ENCODE assay signal across 4 worm cellular contexts in genomic region chrII:6844227-6845005, ce11.
TF ChIP-seq lines count a peak whose summit lies in the region.

No protein-coding gene starts in this region.

TF ChIP-seq in whole organism, L2 larva, 48 proteins besides CTCF, POLR2A, EP300 and RAD21:
- no peak for TF ChIP-seq mab-5 (tag; optimal IDR thresholded peaks at IDR 0.05; lab: Kevin White, UChicago)
- no peak for TF ChIP-seq nhr-11 (tag; optimal IDR thresholded peaks at IDR 0.05; lab: Kevin White, UChicago)
- TF ChIP-seq ztf-1 (GFP tag; conservative IDR thresholded peaks at IDR 0.05; lab: Robert Waterston, UW): no peak
- TF ChIP-seq zag-1 (tag; optimal IDR thresholded peaks at IDR 0.05; lab: Kevin White, UChicago): no peak
- TF ChIP-seq sem-4 (tag; optimal IDR thresholded peaks at IDR 0.05; lab: Kevin White, UChicago): no peak
- no peak for TF ChIP-seq nhr-12 (tag; optimal IDR thresholded peaks at IDR 0.05; lab: Kevin White, UChicago)
- TF ChIP-seq crh-2 (tag; optimal IDR thresholded peaks at IDR 0.05; lab: Kevin White, UChicago): peak; percentile 20
- TF ChIP-seq ZK546.5 (tag; optimal IDR thresholded peaks at IDR 0.05; lab: Kevin White, UChicago): no peak
- TF ChIP-seq C34F6.9 (tag; optimal IDR thresholded peaks at IDR 0.05; lab: Kevin White, UChicago): peak; percentile 30
- TF ChIP-seq mdl-1 (tag; optimal IDR thresholded peaks at IDR 0.05; lab: Kevin White, UChicago): no peak
- TF ChIP-seq lsy-2 (tag; optimal IDR thresholded peaks at IDR 0.05; lab: Kevin White, UChicago): peak in 1 of 2 experiments; percentile 31
- TF ChIP-seq sma-9 (GFP tag; optimal IDR thresholded peaks at IDR 0.05; lab: Kevin White, UChicago): peak; percentile 5
- no peak for TF ChIP-seq sma-9 (tag; optimal IDR thresholded peaks at IDR 0.05; lab: Kevin White, UChicago)
- peak; percentile 38 for TF ChIP-seq unc-55 (GFP tag; optimal IDR thresholded peaks at IDR 0.05; lab: Kevin White, UChicago)
- TF ChIP-seq nhr-6 (tag; optimal IDR thresholded peaks at IDR 0.05; lab: Kevin White, UChicago): no peak
- no peak for TF ChIP-seq alr-1 (tag; optimal IDR thresholded peaks at IDR 0.05; lab: Kevin White, UChicago)
- TF ChIP-seq nhr-25 (tag; optimal IDR thresholded peaks at IDR 0.05; lab: Kevin White, UChicago): no peak
- TF ChIP-seq peb-1 (tag; optimal IDR thresholded peaks at IDR 0.05; lab: Kevin White, UChicago): no peak
- peak; percentile 47 for TF ChIP-seq egl-27 (tag; optimal IDR thresholded peaks at IDR 0.05; lab: Kevin White, UChicago)
- TF ChIP-seq ama-1 (optimal IDR thresholded peaks at IDR 0.05; lab: Kevin White, UChicago): no peak
- peak; percentile 24 for TF ChIP-seq nhr-129 (tag; optimal IDR thresholded peaks at IDR 0.05; lab: Kevin White, UChicago)

TF ChIP-seq in whole organism, L4 larva, 104 proteins besides CTCF, POLR2A, EP300 and RAD21:
- TF ChIP-seq snpc-4 (tag; optimal IDR thresholded peaks at IDR 0.05; lab: Kevin White, UChicago) (no peak), ZK337.2 (GFP tag; IDR thresholded peaks at IDR 0.05; lab: Robert Waterston, UW) (no peak), dve-1 (tag; optimal IDR thresholded peaks at IDR 0.05; lab: Kevin White, UChicago; ENCODE audit: insufficient read depth) (peak; percentile 36), Y75B8A.6 (GFP tag; IDR thresholded peaks at IDR 0.05; lab: Robert Waterston, UW) (no peak), nhr-76 (tag; optimal IDR thresholded peaks at IDR 0.05; lab: Kevin White, UChicago) (no peak), hlh-30 (tag; optimal IDR thresholded peaks at IDR 0.05; lab: Kevin White, UChicago; ENCODE audit: insufficient read depth) (peak; percentile 47), unc-62 (GFP tag; optimal IDR thresholded peaks at IDR 0.05 in 1 of 2; lab: Kevin White, UChicago) (peak in 1 of 2 experiments; percentile 84), unc-62 (tag; optimal IDR thresholded peaks at IDR 0.05; lab: Kevin White, UChicago) (no peak), aha-1 (tag; lab: Kevin White, UChicago) (peak; percentile 12), lsy-2 (tag; optimal IDR thresholded peaks at IDR 0.05; lab: Kevin White, UChicago) (peak in 1 of 2 experiments; percentile 18), tra-1 (GFP tag; IDR thresholded peaks at IDR 0.05; lab: Robert Waterston, UW) (no peak), ces-1 (GFP tag; optimal IDR thresholded peaks at IDR 0.05; lab: Kevin White, UChicago) (peak; percentile 42), unc-130 (GFP tag; optimal IDR thresholded peaks at IDR 0.05; lab: Kevin White, UChicago) (no peak), vab-7 (GFP tag; IDR thresholded peaks at IDR 0.05; lab: Robert Waterston, UW) (no peak), daf-12 (tag; optimal IDR thresholded peaks at IDR 0.05; lab: Kevin White, UChicago) (no peak), dmd-6 (GFP tag; IDR thresholded peaks at IDR 0.05; lab: Robert Waterston, UW) (no peak), mes-2 (tag; optimal IDR thresholded peaks at IDR 0.05; lab: Kevin White, UChicago; ENCODE audit: poor library complexity, severe bottlenecking) (peak; percentile 45), ceh-28 (tag; optimal IDR thresholded peaks at IDR 0.05; lab: Kevin White, UChicago) (peak; percentile 48), ceh-44 (GFP tag; IDR thresholded peaks at IDR 0.05; lab: Robert Waterston, UW) (no peak), ctbp-1 (GFP tag; IDR thresholded peaks at IDR 0.05; lab: Robert Waterston, UW) (no peak)

TF ChIP-seq in whole organism, late embryonic, 69 proteins besides CTCF, POLR2A, EP300 and RAD21:
- TF ChIP-seq ceh-9 (tag; optimal IDR thresholded peaks at IDR 0.05; lab: Kevin White, UChicago) (no peak), pros-1 (tag; optimal IDR thresholded peaks at IDR 0.05; lab: Kevin White, UChicago) (peak; percentile 43), elt-4 (tag; optimal IDR thresholded peaks at IDR 0.05; lab: Kevin White, UChicago) (no peak), ceh-48 (tag; optimal IDR thresholded peaks at IDR 0.05; lab: Kevin White, UChicago) (peak; percentile 45), sox-2 (GFP tag; IDR thresholded peaks at IDR 0.05; lab: Robert Waterston, UW) (peak; percentile 31; the same call in 1 of the 2 replicates), sdc-2 (tag; optimal IDR thresholded peaks at IDR 0.05; lab: Kevin White, UChicago) (no peak), unc-42 (tag; optimal IDR thresholded peaks at IDR 0.05; lab: Kevin White, UChicago) (peak; percentile 84), hlh-15 (tag; optimal IDR thresholded peaks at IDR 0.05; lab: Kevin White, UChicago) (no peak), ama-1 (optimal IDR thresholded peaks at IDR 0.05; lab: Kevin White, UChicago) (no peak)
TF ChIP-seq in whole organism, late embryonic: peak in this region for 4.

TF ChIP-seq in whole organism, mixed stage, embryonic, 35 proteins besides CTCF, POLR2A, EP300 and RAD21:
- TF ChIP-seq unc-120 (tag; optimal IDR thresholded peaks at IDR 0.05; lab: Kevin White, UChicago; ENCODE audit: poor library complexity, severe bottlenecking) (no peak), bed-3 (GFP tag; optimal IDR thresholded peaks at IDR 0.05; lab: Kevin White, UChicago) (no peak), ceh-39 (tag; optimal IDR thresholded peaks at IDR 0.05; lab: Kevin White, UChicago) (peak; percentile 17), mab-5 (tag; optimal IDR thresholded peaks at IDR 0.05; lab: Kevin White, UChicago) (no peak), ceh-43 (GFP tag; optimal IDR thresholded peaks at IDR 0.05; lab: Kevin White, UChicago) (no peak), zip-8 (tag; optimal IDR thresholded peaks at IDR 0.05; lab: Kevin White, UChicago) (peak; percentile 89), pha-4 (tag; optimal IDR thresholded peaks at IDR 0.05; lab: Kevin White, UChicago) (no peak), nhr-28 (tag; optimal IDR thresholded peaks at IDR 0.05; lab: Kevin White, UChicago) (no peak), unc-39 (tag; optimal IDR thresholded peaks at IDR 0.05; lab: Kevin White, UChicago) (no peak), ztf-11 (tag; optimal IDR thresholded peaks at IDR 0.05; lab: Kevin White, UChicago) (peak; percentile 31), mep-1 (tag; optimal IDR thresholded peaks at IDR 0.05; lab: Kevin White, UChicago) (no peak), ham-2 (GFP tag; optimal IDR thresholded peaks at IDR 0.05; lab: Kevin White, UChicago) (no peak), nhr-12 (tag; optimal IDR thresholded peaks at IDR 0.05; lab: Kevin White, UChicago) (peak; percentile 2), lsy-2 (tag; optimal IDR thresholded peaks at IDR 0.05; lab: Kevin White, UChicago) (no peak), nhr-2 (tag; optimal IDR thresholded peaks at IDR 0.05; lab: Kevin White, UChicago) (peak; percentile 34), ces-1 (GFP tag; optimal IDR thresholded peaks at IDR 0.05; lab: Kevin White, UChicago) (peak; percentile 97), cnd-1 (tag; optimal IDR thresholded peaks at IDR 0.05; lab: Kevin White, UChicago) (no peak), sem-2 (GFP tag; optimal IDR thresholded peaks at IDR 0.05; lab: Kevin White, UChicago) (peak; percentile 24), nhr-76 (tag; optimal IDR thresholded peaks at IDR 0.05; lab: Kevin White, UChicago) (no peak), nhr-237 (tag; optimal IDR thresholded peaks at IDR 0.05; lab: Kevin White, UChicago) (peak; percentile 21), flh-1 (GFP tag; optimal IDR thresholded peaks at IDR 0.05; lab: Kevin White, UChicago) (no peak), ceh-83 (GFP tag; optimal IDR thresholded peaks at IDR 0.05; lab: Kevin White, UChicago) (no peak)
